Fruit fly (Drosophila melanogaster) whole organism, embryonic: ENCODE measurements around the gene CG44001.

Source experiments
- ATbp ChIP-seq: fragments of 200-800 bp; sonication (Bioruptor generic); optimal IDR thresholded peaks from 2 replicates; lab custom pipeline; 2017; ENCODE audit warnings: missing biosample characterization, mild to moderate bottlenecking, missing genetic modification characterization, missing genetic modification reagents
- Abd-B ChIP-seq: fragments of 200-800 bp; sonication (Bioruptor generic); optimal IDR thresholded peaks from 2 replicates; lab custom pipeline; 2018; ENCODE audit warnings: missing biosample characterization, mild to moderate bottlenecking, missing genetic modification characterization, moderate library complexity
- Bdp1 ChIP-seq: fragments of 200-800 bp; sonication (Bioruptor generic); optimal IDR thresholded peaks from 3 replicates; lab custom pipeline; 2016; ENCODE audit warnings: missing biosample characterization, missing genetic modification characterization
- CG10431 ChIP-seq: fragments of 200-800 bp; sonication (Bioruptor generic); optimal IDR thresholded peaks from 3 replicates; lab custom pipeline; 2018; ENCODE audit warnings: missing biosample characterization, mild to moderate bottlenecking, missing genetic modification characterization
- CG10543 ChIP-seq: fragments of 200-800 bp; sonication (Bioruptor generic); optimal IDR thresholded peaks from 3 replicates; lab custom pipeline; 2017; ENCODE audit warnings: missing biosample characterization, mild to moderate bottlenecking, missing genetic modification characterization, moderate library complexity
- CG10979 ChIP-seq: fragments of 200-800 bp; sonication (Bioruptor generic); optimal IDR thresholded peaks from 2 replicates; lab custom pipeline; 2018; ENCODE audit warnings: missing biosample characterization, mild to moderate bottlenecking, missing genetic modification characterization, moderate library complexity
- CG11247 ChIP-seq: fragments of 200-800 bp; sonication (Bioruptor generic); IDR thresholded peaks from 2 replicates; pipeline ENCODE4 v1.3.6; 2022; ENCODE audit warnings: missing biosample characterization, missing genetic modification characterization
- CG12299 ChIP-seq: fragments of 200-800 bp; sonication (Bioruptor generic); optimal IDR thresholded peaks from 2 replicates; lab custom pipeline; 2018; ENCODE audit warnings: missing biosample characterization, mild to moderate bottlenecking, missing genetic modification characterization
- CG14441 ChIP-seq: fragments of 200-800 bp; sonication (Bioruptor generic); IDR thresholded peaks from 2 replicates; pipeline ENCODE4 v1.3.6; 2022; ENCODE audit warnings: missing biosample characterization, missing genetic modification characterization
- CG14965 ChIP-seq: fragments of 200-800 bp; sonication (Bioruptor generic); optimal IDR thresholded peaks from 2 replicates; lab custom pipeline; 2016; ENCODE audit warnings: missing biosample characterization, missing genetic modification characterization, borderline replicate concordance
- CG15011 ChIP-seq: fragments of 200-800 bp; sonication (Bioruptor generic); optimal IDR thresholded peaks from 3 replicates; lab custom pipeline; 2018; ENCODE audit warnings: missing biosample characterization, mild to moderate bottlenecking, missing genetic modification characterization
- CG15601 ChIP-seq: fragments of 200-800 bp; sonication (Bioruptor generic); optimal IDR thresholded peaks from 3 replicates; lab custom pipeline; 2019; ENCODE audit warnings: missing biosample characterization, mild to moderate bottlenecking, missing genetic modification characterization, moderate library complexity
- CG17829 ChIP-seq: fragments of 200-800 bp; optimal IDR thresholded peaks from 2 replicates; lab custom pipeline; 2019; ENCODE audit warnings: missing biosample characterization, mild to moderate bottlenecking, missing genetic modification characterization, moderate library complexity
- CG1832 ChIP-seq: fragments of 200-800 bp; sonication (Bioruptor generic); optimal IDR thresholded peaks from 2 replicates; lab custom pipeline; 2017; ENCODE audit warnings: missing biosample characterization, mild to moderate bottlenecking, missing genetic modification characterization, inconsistent platforms
- CG18619 ChIP-seq: fragments of 200-800 bp; sonication (Bioruptor generic); optimal IDR thresholded peaks from 3 replicates; lab custom pipeline; 2017; ENCODE audit warnings: missing biosample characterization, mild to moderate bottlenecking, missing genetic modification characterization
- CG3065 ChIP-seq: fragments of 200-800 bp; sonication (Bioruptor generic); optimal IDR thresholded peaks from 2 replicates; lab custom pipeline; 2016; ENCODE audit warnings: missing biosample characterization, missing genetic modification characterization
- CG4730 ChIP-seq: fragments of 200-800 bp; sonication (Bioruptor generic); IDR thresholded peaks from 2 replicates; pipeline ENCODE4 v1.3.6; 2022; ENCODE audit warnings: missing biosample characterization, missing genetic modification characterization
- CG6689 ChIP-seq: fragments of 200-800 bp; sonication (Bioruptor generic); IDR thresholded peaks from 2 replicates; pipeline ENCODE4 v1.3.6; 2022; ENCODE audit warnings: missing biosample characterization, missing genetic modification characterization
- CG7839 ChIP-seq: fragments of 200-800 bp; sonication (Bioruptor generic); optimal IDR thresholded peaks from 3 replicates; lab custom pipeline; 2018; ENCODE audit warnings: missing biosample characterization, mild to moderate bottlenecking, missing genetic modification characterization, moderate library complexity
- CG7928 ChIP-seq: fragments of 200-800 bp; sonication (Bioruptor generic); optimal IDR thresholded peaks from 2 replicates; lab custom pipeline; 2017; ENCODE audit warnings: missing biosample characterization, mild to moderate bottlenecking, missing genetic modification characterization
- CG8388 ChIP-seq: fragments of 200-800 bp; sonication (Bioruptor generic); optimal IDR thresholded peaks from 2 replicates; lab custom pipeline; 2019; ENCODE audit warnings: missing biosample characterization, mild to moderate bottlenecking, missing genetic modification characterization, moderate library complexity
- CG9727 ChIP-seq: fragments of 200-800 bp; sonication (Bioruptor generic); optimal IDR thresholded peaks from 3 replicates; lab custom pipeline; 2017; ENCODE audit warnings: missing biosample characterization, mild to moderate bottlenecking, missing genetic modification characterization
- Dfd ChIP-seq, 2 experiments: fragments of >200 bp; optimal IDR thresholded peaks; 2 replicates each; lab custom pipeline; 2017; ENCODE audit warnings: missing biosample characterization in 2 of 2, missing genetic modification characterization in 2 of 2
- Dip3 ChIP-seq: fragments of 200-800 bp; sonication (Bioruptor generic); optimal IDR thresholded peaks from 3 replicates; lab custom pipeline; 2016; ENCODE audit warnings: missing biosample characterization, missing genetic modification characterization
- H15 ChIP-seq: fragments of 200-800 bp; sonication (Bioruptor generic); IDR thresholded peaks from 3 replicates; pipeline ENCODE4 v1.3.6; 2022; ENCODE audit warnings: missing biosample characterization, missing genetic modification characterization
- Kr ChIP-seq: fragments of 200-800 bp; sonication (Bioruptor generic); optimal IDR thresholded peaks from 2 replicates; lab custom pipeline; 2017; ENCODE audit warnings: missing biosample characterization, mild to moderate bottlenecking, missing genetic modification characterization
- Nf-YC ChIP-seq: fragments of 200-800 bp; optimal IDR thresholded peaks from 3 replicates; lab custom pipeline; 2019; ENCODE audit warnings: missing biosample characterization, mild to moderate bottlenecking, missing genetic modification characterization, moderate library complexity
- Ptx1 ChIP-seq: fragments of 200-800 bp; sonication (Bioruptor generic); IDR thresholded peaks from 2 replicates; pipeline ENCODE4 v1.3.6; 2022; ENCODE audit warnings: missing biosample characterization, missing genetic modification characterization
- Sry-δ ChIP-seq: fragments of 200-800 bp; sonication (Bioruptor generic); optimal IDR thresholded peaks from 2 replicates; lab custom pipeline; 2016; ENCODE audit warnings: missing biosample characterization, missing genetic modification characterization
- YL-1 ChIP-seq: fragments of 200-800 bp; sonication (Bioruptor generic); optimal IDR thresholded peaks from 3 replicates; lab custom pipeline; 2017; ENCODE audit warnings: missing biosample characterization, mild to moderate bottlenecking, missing genetic modification characterization
- ab ChIP-seq: fragments of 200-800 bp; sonication (Bioruptor generic); optimal IDR thresholded peaks from 2 replicates; lab custom pipeline; 2016; ENCODE audit warnings: missing biosample characterization, missing genetic modification characterization
- al ChIP-seq: fragments of 200-800 bp; sonication (Bioruptor generic); IDR thresholded peaks from 2 replicates; pipeline ENCODE4 v1.3.6; 2022; ENCODE audit warnings: missing biosample characterization, missing genetic modification characterization
- ato ChIP-seq: fragments of 200-800 bp; sonication (Bioruptor generic); IDR thresholded peaks from 2 replicates; pipeline ENCODE4 v1.3.6; 2022; ENCODE audit warnings: missing biosample characterization, missing genetic modification characterization; ENCODE audit not compliant: partially characterized antibody
- bab2 ChIP-seq: fragments of 200-800 bp; sonication (Bioruptor generic); optimal IDR thresholded peaks from 2 replicates; lab custom pipeline; 2016; ENCODE audit warnings: missing biosample characterization, missing genetic modification characterization
- crc ChIP-seq: fragments of 200-800 bp; sonication (Bioruptor generic); optimal IDR thresholded peaks from 2 replicates; lab custom pipeline; 2016; ENCODE audit warnings: missing biosample characterization, missing genetic modification characterization
- dati ChIP-seq: fragments of 200-800 bp; sonication (Bioruptor generic); IDR thresholded peaks from 2 replicates; pipeline ENCODE4 v1.3.6; 2022; ENCODE audit warnings: missing biosample characterization, missing genetic modification characterization
- dmrt11E ChIP-seq: fragments of 200-800 bp; sonication (Bioruptor generic); optimal IDR thresholded peaks from 3 replicates; lab custom pipeline; 2018; ENCODE audit warnings: missing biosample characterization, mild to moderate bottlenecking, missing genetic modification characterization, moderate library complexity
- gfzf ChIP-seq: fragments of 200-800 bp; sonication (Bioruptor generic); optimal IDR thresholded peaks from 2 replicates; lab custom pipeline; 2016; ENCODE audit warnings: missing biosample characterization, mild to moderate bottlenecking, missing genetic modification characterization, moderate library complexity
- grn ChIP-seq: fragments of 200-800 bp; sonication (Bioruptor generic); optimal IDR thresholded peaks from 3 replicates; lab custom pipeline; 2017; ENCODE audit warnings: missing biosample characterization, missing genetic modification characterization
- gsb ChIP-seq: fragments of 200-800 bp; sonication (Bioruptor generic); IDR thresholded peaks from 2 replicates; pipeline ENCODE4 v1.3.6; 2022; ENCODE audit warnings: missing biosample characterization, missing genetic modification characterization
- ind ChIP-seq: fragments of 200-800 bp; sonication (Bioruptor generic); optimal IDR thresholded peaks from 3 replicates; lab custom pipeline; 2016; ENCODE audit warnings: missing biosample characterization, missing genetic modification characterization
- kay ChIP-seq: fragments of 200-800 bp; sonication (Bioruptor generic); optimal IDR thresholded peaks from 2 replicates; lab custom pipeline; 2016; ENCODE audit warnings: missing biosample characterization, missing genetic modification characterization
- nau ChIP-seq: fragments of 200-800 bp; sonication (Bioruptor generic); optimal IDR thresholded peaks from 3 replicates; lab custom pipeline; 2017; ENCODE audit warnings: missing biosample characterization, mild to moderate bottlenecking, missing genetic modification characterization, missing genetic modification reagents
- nerfin-1 ChIP-seq: fragments of 200-800 bp; sonication (Bioruptor generic); optimal IDR thresholded peaks from 3 replicates; lab custom pipeline; 2019; ENCODE audit warnings: missing biosample characterization, mild to moderate bottlenecking, missing genetic modification characterization, moderate library complexity
- nom ChIP-seq: fragments of 200-800 bp; sonication (Bioruptor generic); optimal IDR thresholded peaks from 2 replicates; lab custom pipeline; 2017; ENCODE audit warnings: missing biosample characterization, missing genetic modification characterization, mild to moderate bottlenecking, moderate library complexity, missing genetic modification reagents
- pb ChIP-seq: fragments of 200-800 bp; sonication (Bioruptor generic); optimal IDR thresholded peaks from 3 replicates; lab custom pipeline; 2016; ENCODE audit warnings: missing biosample characterization, missing genetic modification characterization
- sim ChIP-seq: fragments of 200-800 bp; sonication (Bioruptor generic); IDR thresholded peaks from 2 replicates; pipeline ENCODE4 v1.3.6; 2022; ENCODE audit warnings: missing biosample characterization, missing genetic modification characterization
- tio ChIP-seq: fragments of 200-800 bp; sonication (Bioruptor generic); optimal IDR thresholded peaks from 2 replicates; lab custom pipeline; 2017; ENCODE audit warnings: missing biosample characterization, missing genetic modification characterization, inconsistent platforms
- tup ChIP-seq: fragments of 200-800 bp; sonication (Bioruptor generic); optimal IDR thresholded peaks from 2 replicates; lab custom pipeline; 2016; ENCODE audit warnings: missing biosample characterization, mild to moderate bottlenecking, missing genetic modification characterization, moderate library complexity
- vvl ChIP-seq: fragments of 200-800 bp; sonication (Bioruptor generic); IDR thresholded peaks from 2 replicates; pipeline ENCODE4 v1.3.6; 2022; ENCODE audit warnings: missing biosample characterization, missing genetic modification characterization
- zen ChIP-seq: fragments of 200-800 bp; sonication (Bioruptor generic); optimal IDR thresholded peaks from 3 replicates; lab custom pipeline; 2018; ENCODE audit warnings: missing biosample characterization, mild to moderate bottlenecking, missing genetic modification characterization, moderate library complexity

The CG44001 gene

DNA sequence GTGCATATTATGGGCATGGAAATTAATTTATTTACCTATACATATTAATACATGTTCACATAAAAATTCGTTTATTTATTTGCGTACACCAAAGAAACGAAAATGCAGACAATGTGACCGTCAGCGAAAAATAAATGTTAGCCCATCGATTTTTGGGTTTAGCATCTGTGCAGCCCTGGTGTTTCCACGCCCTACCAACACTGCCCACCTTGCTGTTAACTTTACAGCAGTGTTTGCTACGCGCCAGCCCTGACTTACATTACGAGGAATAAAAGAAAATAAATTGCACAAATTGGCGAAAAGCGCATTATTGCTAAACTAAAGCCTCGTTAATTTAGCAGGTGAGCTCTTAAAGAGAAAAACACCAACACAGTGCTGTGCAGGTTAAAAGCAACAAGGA lies at the start of gene CG44001, which contains the start of the genes CG33995 and CG44000 (continued):
- TF ChIP-seq dmrt11E (tag; lab: Kevin White, UChicago) (peak; percentile 23), gsb (GFP tag; lab: Robert Waterston, UW) (no peak), Sry-δ (peak; percentile 52), al (no peak), nau (GFP tag; lab: Kevin White, UChicago) (no peak), CG7928 (GFP tag; lab: Kevin White, UChicago) (peak; percentile 99), CG15601 (tag; lab: Kevin White, UChicago) (peak; percentile 50), ATbp (GFP tag; lab: Kevin White, UChicago) (no peak), CG14441 (GFP tag; lab: Robert Waterston, UW) (peak; percentile 25; the same call in 1 of the 2 replicates), CG4730 (no peak), tio (GFP tag; lab: Kevin White, UChicago) (no peak), Kr (GFP tag; lab: Kevin White, UChicago) (no peak), tup (GFP tag; lab: Kevin White, UChicago) (peak; percentile 28), nerfin-1 (tag; lab: Kevin White, UChicago) (no peak), Abd-B (peak; percentile 16), Dip3 (GFP tag; lab: Kevin White, UChicago) (peak; percentile 39), CG8388 (GFP tag; lab: Kevin White, UChicago) (no peak), CG7839 (tag; lab: Kevin White, UChicago) (peak; percentile 39), CG3065 (peak; percentile 49), CG17829 (tag; lab: Kevin White, UChicago) (peak; percentile 59), CG9727 (GFP tag; lab: Kevin White, UChicago) (no peak), Ptx1 (peak; percentile 49), CG18619 (peak; percentile 13), nom (GFP tag; lab: Kevin White, UChicago) (peak; percentile 37), grn (GFP tag; lab: Kevin White, UChicago) (no peak), YL-1 (GFP tag; lab: Kevin White, UChicago) (peak; percentile 96), vvl (GFP tag; lab: Robert Waterston, UW) (peak; percentile 71), pb (no peak), ab (GFP tag; lab: Kevin White, UChicago) (no peak), gfzf (GFP tag; lab: Kevin White, UChicago) (peak; percentile 87), CG10979 (tag; lab: Kevin White, UChicago) (peak; percentile 7), zen (tag; lab: Kevin White, UChicago) (peak; percentile 46), kay (GFP tag; lab: Kevin White, UChicago) (peak; percentile 19), Bdp1 (peak; percentile 30), ato (no peak), CG6689 (GFP tag; lab: Robert Waterston, UW) (no peak), crc (GFP tag; lab: Kevin White, UChicago) (no peak), CG14965 (GFP tag; lab: Kevin White, UChicago) (no peak), Dfd (GFP tag; optimal IDR thresholded peaks at IDR 0.05; lab: Kevin White, UChicago) (no peak), ind (GFP tag; lab: Kevin White, UChicago) (peak; percentile 51), CG15011 (no peak), CG10543 (peak; percentile 47), Nf-YC (peak; percentile 16), CG1832 (GFP tag; lab: Kevin White, UChicago) (no peak), CG12299 (tag; lab: Kevin White, UChicago) (peak; percentile 4), bab2 (GFP tag; lab: Kevin White, UChicago) (peak; percentile 46), dati (GFP tag; lab: Robert Waterston, UW) (no peak), CG10431 (GFP tag; lab: Kevin White, UChicago) (no peak), sim (GFP tag; lab: Robert Waterston, UW) (no peak), H15 (GFP tag; lab: Robert Waterston, UW) (no peak; the same call in 2 of the 3 replicates), CG11247 (GFP tag; lab: Robert Waterston, UW) (0 out of 2 replicates have a peak, but pooled peaks have one; percentile 12)
